Worm (Caenorhabditis elegans) whole organism, early embryonic: ENCODE results near the gene hum-4.
"Not testable (repeated sequence)": the region's sequence is repeated elsewhere in the genome, so short reads cannot be mapped to it uniquely, and the experiment has no call there.

ENCODE experiments used
- B0310.2 ChIP-seq: sonication (generic microtip); optimal IDR thresholded peaks from 2 replicates; lab custom pipeline; 2016; ENCODE audit warnings: mild to moderate bottlenecking, missing genetic modification characterization, missing compliant biosample characterization
- F13C5.2 ChIP-seq: sonication (generic microtip); optimal IDR thresholded peaks from 2 replicates; lab custom pipeline; 2017; ENCODE audit warnings: mild to moderate bottlenecking, missing genetic modification characterization, inconsistent platforms, missing compliant biosample characterization
- aly-1 ChIP-seq: sonication (generic microtip); optimal IDR thresholded peaks from 2 replicates; lab custom pipeline; 2016; ENCODE audit warnings: missing genetic modification characterization, missing compliant biosample characterization
- ama-1 ChIP-seq: fragments of 150-350 bp; optimal IDR thresholded peaks from 2 replicates; lab custom pipeline; 2014
- ceh-13 ChIP-seq: fragments of 200-800 bp; sonication (Bioruptor generic); optimal IDR thresholded peaks from 2 replicates; lab custom pipeline; 2018; ENCODE audit warnings: mild to moderate bottlenecking, missing genetic modification characterization, missing compliant biosample characterization
- ets-7 ChIP-seq: sonication (generic microtip); optimal IDR thresholded peaks from 2 replicates; lab custom pipeline; 2016; ENCODE audit warnings: missing genotype, missing genetic modification characterization, missing compliant biosample characterization
- flt-1 ChIP-seq: fragments of 200-800 bp; sonication (Bioruptor generic); IDR thresholded peaks from 2 replicates; pipeline ENCODE4 v1.3.6; 2022; ENCODE audit warnings: missing genetic modification characterization, missing compliant biosample characterization
- hmbx-1 ChIP-seq: sonication (generic microtip); optimal IDR thresholded peaks from 2 replicates; lab custom pipeline; 2016; ENCODE audit warnings: mild to moderate bottlenecking, missing genetic modification characterization, missing compliant biosample characterization
- scrt-1 ChIP-seq: fragments of 200-800 bp; sonication (Bioruptor generic); IDR thresholded peaks from 2 replicates; pipeline ENCODE4 v1.3.6; 2022; ENCODE audit warnings: missing genetic modification characterization, missing compliant biosample characterization
- sea-1 ChIP-seq: fragments of 200-800 bp; sonication (Bioruptor generic); conservative IDR thresholded peaks from 2 replicates; pipeline ENCODE4 v1.3.6; 2022; ENCODE audit warnings: missing genetic modification characterization, missing compliant biosample characterization

ce11 chrX:11439740-11440139 lies 6.4 kb upstream of the hum-4 start, which contains the start of gene F46C3.7:
- not testable (repeated sequence) for TF ChIP-seq ceh-13 (GFP tag; lab: Kevin White, UChicago); scrt-1 (GFP tag; lab: Robert Waterston, UW); sea-1 (GFP tag; lab: Robert Waterston, UW); B0310.2; ets-7; aly-1 (tag; lab: Kevin White, UChicago); hmbx-1 (tag; lab: Kevin White, UChicago); flt-1 (GFP tag; lab: Robert Waterston, UW); ama-1 (lab: Kevin White, UChicago); F13C5.2 (tag; lab: Kevin White, UChicago)
